Worm (Caenorhabditis elegans): ENCODE measurements around the gene sri-27.

sri-27 gene

DNA sequence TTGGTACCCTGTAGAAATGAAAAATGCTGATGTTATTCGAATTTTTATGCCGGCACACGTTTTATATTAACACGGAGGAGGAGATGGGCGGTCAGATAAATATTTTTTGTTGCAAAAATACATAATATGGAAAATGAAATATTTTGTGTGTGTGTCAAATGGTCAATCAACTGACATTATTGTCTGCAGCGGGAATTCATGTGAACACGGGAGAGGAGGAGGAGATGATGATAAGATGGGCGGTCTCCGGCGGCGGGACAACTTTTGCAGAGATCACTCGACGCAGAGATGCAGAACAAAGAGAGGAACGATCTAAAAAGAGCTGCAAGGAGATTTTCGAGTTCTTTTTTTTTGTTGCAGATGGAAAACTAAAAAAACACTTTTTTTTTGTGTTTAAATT lies 46.3 kb downstream of the sri-27 start, which contains the start of gene dhs-13:
Gene dhs-13 (minus strand): TSS at position 8 of the 400 bp plus-strand sequence.
- TF ChIP-seq dao-5 (tag; optimal IDR thresholded peaks at IDR 0.05) = no peak

ce11 chrV:1773120-1773519 lies 47.7 kb downstream of the sri-27 start:
- TF ChIP-seq him-1 (tag; optimal IDR thresholded peaks at IDR 0.05) (no peak), W03F9.2 (tag; optimal IDR thresholded peaks at IDR 0.05) (no peak), dao-5 (tag; optimal IDR thresholded peaks at IDR 0.05) (no peak)

DNA sequence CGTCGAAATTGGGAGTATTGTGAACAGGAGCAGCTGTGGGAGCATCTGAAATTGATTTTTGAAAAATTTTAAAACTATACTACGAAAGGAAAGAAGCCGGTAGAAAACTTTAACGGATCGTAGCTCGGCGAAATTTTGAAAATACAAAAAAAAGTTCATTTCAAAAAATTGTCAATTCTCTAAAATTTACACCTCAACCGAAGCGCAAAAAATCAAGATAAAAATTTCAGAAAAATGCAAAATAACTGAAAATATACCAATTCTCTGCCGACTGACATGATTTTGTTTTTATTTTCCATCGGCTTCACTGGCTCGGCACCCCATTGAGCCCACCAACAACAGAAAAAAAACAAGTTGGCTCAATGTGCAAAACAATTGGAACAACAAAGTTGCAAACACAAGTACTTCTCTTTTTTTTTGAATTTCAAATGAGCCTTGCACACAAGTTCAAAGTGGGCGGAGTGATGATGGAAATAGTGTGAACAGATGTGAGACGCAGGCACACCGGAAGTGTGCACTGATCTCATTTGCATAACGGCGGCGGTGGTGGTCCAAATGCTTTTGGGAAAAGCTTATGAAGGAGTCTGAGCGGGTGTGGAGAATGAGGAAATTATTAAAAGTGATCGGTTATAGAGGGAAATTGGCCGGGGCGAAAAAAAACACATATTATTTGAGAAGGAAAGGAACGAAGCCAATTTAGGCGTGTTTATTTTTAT lies 49.6 kb downstream of the sri-27 start, which contains the start of gene F36H9.7:
Gene F36H9.7 (minus strand): TSS at position 51 of the 716 bp plus-strand sequence.
- TF ChIP-seq him-1 (tag; optimal IDR thresholded peaks at IDR 0.05) = no peak
- TF ChIP-seq dao-5 (tag; optimal IDR thresholded peaks at IDR 0.05) = no peak
- no peak for TF ChIP-seq W03F9.2 (tag; optimal IDR thresholded peaks at IDR 0.05)
